Worm (Caenorhabditis elegans) whole organism, midembryonic: ENCODE results near the gene Y57E12AL.2.
"Not testable (repeated sequence)": the region's sequence is repeated elsewhere in the genome, so short reads cannot be mapped to it uniquely, and the experiment has no call there.

ENCODE experiments used
- T22C8.4 ChIP-seq: fragments of 200-800 bp; sonication (Bioruptor generic); IDR thresholded peaks from 2 replicates; pipeline ENCODE4 v1.3.6; 2022; ENCODE audit warnings: missing genetic modification characterization, missing compliant biosample characterization
- cog-1 ChIP-seq: sonication (generic microtip); optimal IDR thresholded peaks from 2 replicates; lab custom pipeline; 2016; ENCODE audit warnings: missing genetic modification characterization, missing compliant biosample characterization
- flt-1 ChIP-seq: fragments of 200-800 bp; sonication (Bioruptor generic); IDR thresholded peaks from 2 replicates; pipeline ENCODE4 v1.3.6; 2022; ENCODE audit warnings: missing genetic modification characterization, missing compliant biosample characterization
- klf-2 ChIP-seq: fragments of 200-800 bp; sonication (Bioruptor generic); conservative IDR thresholded peaks from 2 replicates; pipeline ENCODE4 v1.3.6; 2022; ENCODE audit warnings: missing genetic modification reagents, missing genetic modification characterization, missing compliant biosample characterization
- med-1 ChIP-seq: sonication (generic microtip); optimal IDR thresholded peaks from 2 replicates; lab custom pipeline; 2017; ENCODE audit warnings: missing genetic modification characterization, mild to moderate bottlenecking, missing compliant biosample characterization, antibody characterized with exemption, missing genetic modification reagents; ENCODE audit not compliant: insufficient read depth
- ref-1 ChIP-seq: fragments of 200-800 bp; sonication (Bioruptor generic); conservative IDR thresholded peaks from 2 replicates; pipeline ENCODE4 v1.3.6; 2022; ENCODE audit warnings: missing genetic modification reagents, missing genetic modification characterization, missing compliant biosample characterization
- tab-1 ChIP-seq: fragments of 200-800 bp; sonication (Bioruptor generic); IDR thresholded peaks from 2 replicates; pipeline ENCODE4 v1.3.6; 2022; ENCODE audit warnings: missing genetic modification characterization, missing compliant biosample characterization
- ztf-23 ChIP-seq: fragments of 200-800 bp; sonication (Bioruptor generic); IDR thresholded peaks from 2 replicates; pipeline ENCODE4 v1.3.6; 2022; ENCODE audit warnings: missing genetic modification reagents, missing genetic modification characterization, missing compliant biosample characterization
- ztf-29 ChIP-seq: fragments of 200-800 bp; sonication (Bioruptor generic); IDR thresholded peaks from 2 replicates; pipeline ENCODE4 v1.3.6; 2022; ENCODE audit warnings: missing genetic modification reagents, missing genetic modification characterization, missing compliant biosample characterization

Y57E12AL.2 gene

ce11 chrV:7057795-7058194 is at the start of gene Y57E12AL.2:
TSS of gene Y57E12AL.2 (plus strand) at chrV:7058095.
- not testable (repeated sequence) for TF ChIP-seq tab-1 (GFP tag; lab: Robert Waterston, UW); T22C8.4 (GFP tag; lab: Robert Waterston, UW); med-1

- TF ChIP-seq tab-1 (GFP tag; lab: Robert Waterston, UW) (no peak), flt-1 (GFP tag; lab: Robert Waterston, UW) (no peak), cog-1 (tag; lab: Kevin White, UChicago) (no peak), ref-1 (no peak), med-1 (no peak), ztf-29 (GFP tag; lab: Robert Waterston, UW) (no peak), klf-2 (GFP tag; lab: Robert Waterston, UW) (no peak), ztf-23 (GFP tag; lab: Robert Waterston, UW) (no peak), T22C8.4 (GFP tag; lab: Robert Waterston, UW) (no peak)
Measured at ce11 chrV:7009461-7009860, 48.4 kb upstream of the Y57E12AL.2 start, which contains the start of gene C33G8.2. TSS of gene C33G8.2 (plus strand) at chrV:7009761.

- TF ChIP-seq T22C8.4 (GFP tag; lab: Robert Waterston, UW) (no peak), flt-1 (GFP tag; lab: Robert Waterston, UW) (no peak), cog-1 (tag; lab: Kevin White, UChicago) (no peak), med-1 (no peak)
Measured at ce11 chrV:7012617-7013016, 45.3 kb upstream of the Y57E12AL.2 start, which contains the start of gene srw-127. TSS of gene srw-127 (plus strand) at chrV:7012917.

ce11 chrV:7015872-7016271 is 42.0 kb upstream of the Y57E12AL.2 start, which contains the start of gene C33G8.13:
TSS of gene C33G8.13 (minus strand) at chrV:7015972.
- TF ChIP-seq T22C8.4 (GFP tag; lab: Robert Waterston, UW) (no peak), ref-1 (no peak), cog-1 (tag; lab: Kevin White, UChicago) (no peak), flt-1 (GFP tag; lab: Robert Waterston, UW) (no peak), ztf-29 (GFP tag; lab: Robert Waterston, UW) (no peak), med-1 (no peak), ztf-23 (GFP tag; lab: Robert Waterston, UW) (no peak)

- no peak for TF ChIP-seq flt-1 (GFP tag; lab: Robert Waterston, UW)
- TF ChIP-seq tab-1 (GFP tag; lab: Robert Waterston, UW) = no peak
- no peak for TF ChIP-seq ref-1
- TF ChIP-seq ztf-29 (GFP tag; lab: Robert Waterston, UW) = no peak
- TF ChIP-seq ztf-23 (GFP tag; lab: Robert Waterston, UW) = no peak
- TF ChIP-seq T22C8.4 (GFP tag; lab: Robert Waterston, UW) = no peak
- TF ChIP-seq klf-2 (GFP tag; lab: Robert Waterston, UW) = no peak
Measured at ce11 chrV:7017059-7017458, 40.8 kb upstream of the Y57E12AL.2 start, which contains the start of gene srsx-32. TSS of gene srsx-32 (plus strand) at chrV:7017359.

- TF ChIP-seq T22C8.4 (GFP tag; lab: Robert Waterston, UW) (no peak), ref-1 (no peak), cog-1 (tag; lab: Kevin White, UChicago) (no peak), klf-2 (GFP tag; lab: Robert Waterston, UW) (no peak), med-1 (no peak), tab-1 (GFP tag; lab: Robert Waterston, UW) (no peak), ztf-23 (GFP tag; lab: Robert Waterston, UW) (no peak)
Measured at ce11 chrV:7021772-7022171, 36.1 kb upstream of the Y57E12AL.2 start, which contains the start of gene F20A1.4. TSS of gene F20A1.4 (minus strand) at chrV:7021872.

- no peak for TF ChIP-seq ztf-29 (GFP tag; lab: Robert Waterston, UW)
- no peak for TF ChIP-seq ztf-23 (GFP tag; lab: Robert Waterston, UW)
- no peak for TF ChIP-seq flt-1 (GFP tag; lab: Robert Waterston, UW)
- no peak for TF ChIP-seq tab-1 (GFP tag; lab: Robert Waterston, UW)
- TF ChIP-seq T22C8.4 (GFP tag; lab: Robert Waterston, UW) = no peak
- no peak for TF ChIP-seq med-1
- no peak for TF ChIP-seq ref-1
- no peak for TF ChIP-seq cog-1 (tag; lab: Kevin White, UChicago)
- no peak for TF ChIP-seq klf-2 (GFP tag; lab: Robert Waterston, UW)
Measured at ce11 chrV:7022981-7023380, 34.9 kb upstream of the Y57E12AL.2 start.

ce11 chrV:7027055-7027454 is 30.8 kb upstream of the Y57E12AL.2 start, which contains the start of gene F20A1.6:
TSS of gene F20A1.6 (minus strand) at chrV:7027155.
- TF ChIP-seq med-1 (no peak), ref-1 (no peak), ztf-29 (GFP tag; lab: Robert Waterston, UW) (no peak), ztf-23 (GFP tag; lab: Robert Waterston, UW) (no peak), tab-1 (GFP tag; lab: Robert Waterston, UW) (no peak), klf-2 (GFP tag; lab: Robert Waterston, UW) (no peak), flt-1 (GFP tag; lab: Robert Waterston, UW) (no peak)

- TF ChIP-seq cog-1 (tag; lab: Kevin White, UChicago) (no peak), T22C8.4 (GFP tag; lab: Robert Waterston, UW) (no peak), ref-1 (no peak), klf-2 (GFP tag; lab: Robert Waterston, UW) (no peak), ztf-29 (GFP tag; lab: Robert Waterston, UW) (no peak), tab-1 (GFP tag; lab: Robert Waterston, UW) (no peak), med-1 (no peak), flt-1 (GFP tag; lab: Robert Waterston, UW) (no peak)
Measured at ce11 chrV:7036475-7036874, 21.4 kb upstream of the Y57E12AL.2 start, which contains the start of gene twk-11. TSS of gene twk-11 (minus strand) at chrV:7036575.

- no peak for TF ChIP-seq ztf-23 (GFP tag; lab: Robert Waterston, UW)
- TF ChIP-seq T22C8.4 (GFP tag; lab: Robert Waterston, UW) = no peak
Measured at ce11 chrV:7046005-7046404, 11.9 kb upstream of the Y57E12AL.2 start, which contains the start of gene F20A1.2. TSS of gene F20A1.2 (plus strand) at chrV:7046305.
